Fruit fly (Drosophila melanogaster) whole organism, embryonic: ENCODE data around the gene RpS3.

Experiments used
- C15 ChIP-seq: fragments of 200-800 bp; sonication (Bioruptor generic); IDR thresholded peaks from 3 replicates; pipeline ENCODE4 v1.3.6; 2022; ENCODE audit warnings: missing biosample characterization, missing genetic modification characterization
- CG10209 ChIP-seq: fragments of 200-800 bp; sonication (Bioruptor generic); optimal IDR thresholded peaks from 3 replicates; lab custom pipeline; 2017; ENCODE audit warnings: missing biosample characterization, mild to moderate bottlenecking, missing genetic modification characterization, missing genetic modification reagents
- CG11504 ChIP-seq: fragments of 200-800 bp; sonication (Bioruptor generic); optimal IDR thresholded peaks from 3 replicates; lab custom pipeline; 2019; ENCODE audit warnings: missing biosample characterization, mild to moderate bottlenecking, missing genetic modification characterization, moderate library complexity
- CG12942 ChIP-seq: fragments of 200-800 bp; sonication (Bioruptor generic); optimal IDR thresholded peaks from 3 replicates; lab custom pipeline; 2016; ENCODE audit warnings: missing biosample characterization, missing genetic modification characterization
- CG13287 ChIP-seq: fragments of 200-800 bp; sonication (Bioruptor generic); IDR thresholded peaks from 2 replicates; pipeline ENCODE4 v1.3.6; 2022; ENCODE audit warnings: missing biosample characterization, missing genetic modification characterization; ENCODE audit not compliant: partially characterized antibody
- CG13296 ChIP-seq: fragments of 200-800 bp; sonication (Bioruptor generic); optimal IDR thresholded peaks from 3 replicates; lab custom pipeline; 2018; ENCODE audit warnings: missing biosample characterization, mild to moderate bottlenecking, missing genetic modification characterization
- CG13775 ChIP-seq: fragments of 200-800 bp; sonication (Bioruptor generic); optimal IDR thresholded peaks from 3 replicates; lab custom pipeline; 2017; ENCODE audit warnings: missing biosample characterization, mild to moderate bottlenecking, missing genetic modification characterization
- CG17385 ChIP-seq: fragments of 200-800 bp; sonication (Bioruptor generic); optimal IDR thresholded peaks from 3 replicates; lab custom pipeline; 2018; ENCODE audit warnings: missing biosample characterization, mild to moderate bottlenecking, missing genetic modification characterization
- CG17829 ChIP-seq: fragments of 200-800 bp; optimal IDR thresholded peaks from 2 replicates; lab custom pipeline; 2019; ENCODE audit warnings: missing biosample characterization, mild to moderate bottlenecking, missing genetic modification characterization, moderate library complexity
- CG18599 ChIP-seq: fragments of 200-800 bp; sonication (Bioruptor generic); optimal IDR thresholded peaks from 3 replicates; lab custom pipeline; 2017; ENCODE audit warnings: missing biosample characterization, missing genetic modification characterization, mild to moderate bottlenecking, moderate library complexity, missing genetic modification reagents
- CG4820 ChIP-seq: fragments of 200-800 bp; sonication (Bioruptor generic); optimal IDR thresholded peaks from 3 replicates; lab custom pipeline; 2016; ENCODE audit warnings: missing biosample characterization, missing genetic modification characterization
- CG5953 ChIP-seq: fragments of 200-800 bp; sonication (Bioruptor generic); IDR thresholded peaks from 2 replicates; pipeline ENCODE4 v1.3.6; 2022; ENCODE audit warnings: missing biosample characterization, missing genetic modification characterization
- CG6854 ChIP-seq: fragments of 200-800 bp; sonication (Bioruptor generic); optimal IDR thresholded peaks from 3 replicates; lab custom pipeline; 2017; ENCODE audit warnings: missing biosample characterization, mild to moderate bottlenecking, missing genetic modification characterization
- CG7271 ChIP-seq: fragments of 200-800 bp; sonication (Bioruptor generic); optimal IDR thresholded peaks from 2 replicates; lab custom pipeline; 2018; ENCODE audit warnings: missing biosample characterization, mild to moderate bottlenecking, missing genetic modification characterization, moderate library complexity
- CG8478 ChIP-seq: fragments of >200 bp; optimal IDR thresholded peaks from 2 replicates; lab custom pipeline; 2018
- CG9437 ChIP-seq: fragments of 200-800 bp; sonication (Bioruptor generic); optimal IDR thresholded peaks from 2 replicates; lab custom pipeline; 2018; ENCODE audit warnings: missing biosample characterization, mild to moderate bottlenecking, missing genetic modification characterization
- CG9609 ChIP-seq: fragments of 200-800 bp; sonication (Bioruptor generic); optimal IDR thresholded peaks from 3 replicates; lab custom pipeline; 2016; ENCODE audit warnings: missing biosample characterization, missing genetic modification characterization
- CTCF ChIP-seq: fragments of 200-800 bp; sonication (Bioruptor generic); optimal IDR thresholded peaks from 2 replicates; lab custom pipeline; 2017; ENCODE audit warnings: missing biosample characterization, mild to moderate bottlenecking, missing genetic modification characterization, moderate library complexity
- E2f1 ChIP-seq: fragments of 200-800 bp; sonication (Bioruptor generic); IDR thresholded peaks from 2 replicates; pipeline ENCODE4 v1.3.6; 2022; ENCODE audit warnings: missing biosample characterization, missing genetic modification characterization
- Fer2 ChIP-seq: fragments of 200-800 bp; sonication (Bioruptor generic); optimal IDR thresholded peaks from 2 replicates; lab custom pipeline; 2018; ENCODE audit warnings: missing biosample characterization, mild to moderate bottlenecking, missing genetic modification characterization, moderate library complexity
- Kr ChIP-seq: fragments of 200-800 bp; sonication (Bioruptor generic); optimal IDR thresholded peaks from 2 replicates; lab custom pipeline; 2017; ENCODE audit warnings: missing biosample characterization, mild to moderate bottlenecking, missing genetic modification characterization
- Oli ChIP-seq: fragments of 200-800 bp; sonication (Bioruptor generic); optimal IDR thresholded peaks from 2 replicates; lab custom pipeline; 2018; ENCODE audit warnings: missing biosample characterization, mild to moderate bottlenecking, missing genetic modification characterization, moderate library complexity
- Sin3A ChIP-seq: fragments of >200 bp; optimal IDR thresholded peaks from 2 replicates; lab custom pipeline; 2018
- Sox102F ChIP-seq: fragments of 200-800 bp; sonication (Bioruptor generic); optimal IDR thresholded peaks from 2 replicates; lab custom pipeline; 2018; ENCODE audit warnings: missing biosample characterization, mild to moderate bottlenecking, missing genetic modification characterization, moderate library complexity
- Spps ChIP-seq: fragments of 200-800 bp; sonication (Bioruptor generic); optimal IDR thresholded peaks from 2 replicates; lab custom pipeline; 2018; ENCODE audit warnings: missing biosample characterization, mild to moderate bottlenecking, missing genetic modification characterization
- Ssrp ChIP-seq: fragments of 200-800 bp; sonication (Bioruptor generic); optimal IDR thresholded peaks from 2 replicates; lab custom pipeline; 2018; ENCODE audit warnings: missing biosample characterization, mild to moderate bottlenecking, missing genetic modification characterization, moderate library complexity
- Tbp ChIP-seq: fragments of >200 bp; optimal IDR thresholded peaks from 2 replicates; lab custom pipeline; 2018; ENCODE audit warnings: missing biosample characterization, missing genetic modification characterization
- al ChIP-seq: fragments of 200-800 bp; sonication (Bioruptor generic); IDR thresholded peaks from 2 replicates; pipeline ENCODE4 v1.3.6; 2022; ENCODE audit warnings: missing biosample characterization, missing genetic modification characterization
- ara ChIP-seq: fragments of 200-800 bp; sonication (Bioruptor generic); IDR thresholded peaks from 2 replicates; pipeline ENCODE4 v1.3.6; 2022; ENCODE audit warnings: missing biosample characterization, missing genetic modification characterization
- ato ChIP-seq: fragments of 200-800 bp; sonication (Bioruptor generic); IDR thresholded peaks from 2 replicates; pipeline ENCODE4 v1.3.6; 2022; ENCODE audit warnings: missing biosample characterization, missing genetic modification characterization; ENCODE audit not compliant: partially characterized antibody
- bbx ChIP-seq: fragments of 200-800 bp; sonication (Bioruptor generic); IDR thresholded peaks from 2 replicates; pipeline ENCODE4 v1.3.6; 2022; ENCODE audit warnings: missing biosample characterization, missing genetic modification characterization; ENCODE audit not compliant: partially characterized antibody
- cato ChIP-seq: fragments of 200-800 bp; sonication (Bioruptor generic); optimal IDR thresholded peaks from 2 replicates; lab custom pipeline; 2016; ENCODE audit warnings: missing biosample characterization, missing genetic modification characterization, borderline replicate concordance
- caup ChIP-seq: fragments of 200-800 bp; sonication (Bioruptor generic); optimal IDR thresholded peaks from 3 replicates; lab custom pipeline; 2017; ENCODE audit warnings: missing biosample characterization, mild to moderate bottlenecking, missing genetic modification characterization, moderate library complexity; ENCODE audit not compliant: severe bottlenecking
- chif ChIP-seq, 2 experiments: fragments of 200-800 bp; sonication (Bioruptor generic); optimal IDR thresholded peaks; 3 replicates each; lab custom pipeline; 2016; ENCODE audit warnings: missing biosample characterization in 2 of 2, missing genetic modification characterization in 2 of 2
- chm ChIP-seq: fragments of 200-800 bp; sonication (Bioruptor generic); IDR thresholded peaks from 2 replicates; pipeline ENCODE4 v1.3.6; 2022; ENCODE audit warnings: missing biosample characterization, missing genetic modification characterization
- ci ChIP-seq: fragments of 200-800 bp; sonication (Bioruptor generic); IDR thresholded peaks from 3 replicates; pipeline ENCODE4 v1.3.6; 2022; ENCODE audit warnings: missing biosample characterization, missing genetic modification characterization
- dmrt11E ChIP-seq: fragments of 200-800 bp; sonication (Bioruptor generic); optimal IDR thresholded peaks from 3 replicates; lab custom pipeline; 2018; ENCODE audit warnings: missing biosample characterization, mild to moderate bottlenecking, missing genetic modification characterization, moderate library complexity
- ems ChIP-seq: fragments of 200-800 bp; sonication (Bioruptor generic); optimal IDR thresholded peaks from 3 replicates; lab custom pipeline; 2016; ENCODE audit warnings: missing biosample characterization, missing genetic modification characterization
- ewg ChIP-seq: fragments of 200-800 bp; sonication (Bioruptor generic); optimal IDR thresholded peaks from 3 replicates; lab custom pipeline; 2017; ENCODE audit warnings: mild to moderate bottlenecking, missing biosample characterization, missing genetic modification reagents, missing genetic modification characterization
- gfzf ChIP-seq: fragments of 200-800 bp; sonication (Bioruptor generic); optimal IDR thresholded peaks from 2 replicates; lab custom pipeline; 2016; ENCODE audit warnings: missing biosample characterization, mild to moderate bottlenecking, missing genetic modification characterization, moderate library complexity
- hth ChIP-seq: fragments of >200 bp; optimal IDR thresholded peaks from 2 replicates; lab custom pipeline; 2017; ENCODE audit warnings: inconsistent platforms
- jing ChIP-seq: fragments of 200-800 bp; sonication (Bioruptor generic); optimal IDR thresholded peaks from 2 replicates; lab custom pipeline; 2018; ENCODE audit warnings: missing biosample characterization, mild to moderate bottlenecking, missing genetic modification characterization
- lab ChIP-seq: fragments of 200-800 bp; sonication (Bioruptor generic); optimal IDR thresholded peaks from 3 replicates; lab custom pipeline; 2017; ENCODE audit warnings: missing biosample characterization, missing genetic modification characterization, mild to moderate bottlenecking, moderate library complexity, missing genetic modification reagents
- lola ChIP-seq, 3 experiments: fragments of >200 bp in 2 of 3; fragments of 200-800 bp in 1 of 3; sonication (Bioruptor generic) in 1 of 3; optimal IDR thresholded peaks; 2 replicates each; lab custom pipeline; 2017 to 2019; ENCODE audit warnings: missing biosample characterization in 3 of 3, missing genetic modification characterization in 3 of 3, mild to moderate bottlenecking in 1 of 3, moderate library complexity in 1 of 3
- nerfin-1 ChIP-seq: fragments of 200-800 bp; sonication (Bioruptor generic); optimal IDR thresholded peaks from 3 replicates; lab custom pipeline; 2019; ENCODE audit warnings: missing biosample characterization, mild to moderate bottlenecking, missing genetic modification characterization, moderate library complexity
- pho ChIP-seq: fragments of 200-800 bp; sonication (Bioruptor generic); optimal IDR thresholded peaks from 2 replicates; lab custom pipeline; 2016; ENCODE audit warnings: missing biosample characterization, missing genetic modification characterization
- slp2 ChIP-seq: fragments of 200-800 bp; sonication (Bioruptor generic); optimal IDR thresholded peaks from 2 replicates; lab custom pipeline; 2016; ENCODE audit warnings: missing biosample characterization, missing genetic modification characterization
- tin ChIP-seq: fragments of 200-800 bp; sonication (Bioruptor generic); optimal IDR thresholded peaks from 3 replicates; lab custom pipeline; 2016; ENCODE audit warnings: missing biosample characterization, missing genetic modification characterization
- unpg ChIP-seq: fragments of 200-800 bp; sonication (Bioruptor generic); optimal IDR thresholded peaks from 3 replicates; lab custom pipeline; 2018; ENCODE audit warnings: missing biosample characterization, mild to moderate bottlenecking, missing genetic modification characterization, moderate library complexity
- zen ChIP-seq: fragments of 200-800 bp; sonication (Bioruptor generic); optimal IDR thresholded peaks from 3 replicates; lab custom pipeline; 2018; ENCODE audit warnings: missing biosample characterization, mild to moderate bottlenecking, missing genetic modification characterization, moderate library complexity
- zf30C ChIP-seq: fragments of 200-800 bp; sonication (Bioruptor generic); optimal IDR thresholded peaks from 3 replicates; lab custom pipeline; 2018; ENCODE audit warnings: missing biosample characterization, mild to moderate bottlenecking, missing genetic modification characterization

The RpS3 gene

DNA sequence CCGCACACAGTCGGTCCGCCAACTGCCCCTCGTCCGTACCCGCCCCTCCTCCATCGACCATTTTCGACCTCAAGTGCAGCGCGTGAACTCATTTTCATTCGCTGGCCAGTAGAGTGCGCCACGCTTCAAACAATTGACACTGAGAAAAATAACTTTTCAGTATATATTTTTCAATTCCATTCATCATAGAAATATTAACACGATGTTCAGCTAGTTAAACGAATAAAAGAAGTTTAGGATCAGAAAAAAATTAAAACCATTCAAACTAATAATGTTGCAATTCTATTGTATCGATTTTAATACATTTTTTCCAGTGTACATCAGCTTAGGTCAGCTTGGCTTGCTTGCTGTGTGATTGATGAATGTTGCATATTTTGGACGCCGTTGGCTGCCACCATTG is 28.3 kb downstream of the RpS3 start (continued):
- TF ChIP-seq nerfin-1 (tag; lab: Kevin White, UChicago), result peak; percentile 25
- TF ChIP-seq ara (GFP tag; lab: Robert Waterston, UW), result peak; percentile 65
- no peak for TF ChIP-seq Tbp (GFP tag; lab: Kevin White, UChicago)
- TF ChIP-seq CG8478 (lab: Kevin White, UChicago), result no peak
- TF ChIP-seq slp2 (GFP tag; lab: Kevin White, UChicago), result peak; percentile 29
- no peak for TF ChIP-seq chm (GFP tag; lab: Robert Waterston, UW)
- peak; percentile 35 for TF ChIP-seq cato (GFP tag; lab: Kevin White, UChicago)
- peak; percentile 38 for TF ChIP-seq tin (GFP tag; lab: Kevin White, UChicago)
- peak; percentile 54 for TF ChIP-seq Oli (tag; lab: Kevin White, UChicago)
- TF ChIP-seq CG5953 (GFP tag; lab: Robert Waterston, UW), result peak; percentile 39; the same call in 1 of the 2 replicates
- TF ChIP-seq lola (GFP tag; optimal IDR thresholded peaks at IDR 0.05; lab: Kevin White, UChicago), result peak in 1 of 3 experiments; percentile 23
- TF ChIP-seq unpg (GFP tag; lab: Kevin White, UChicago), result peak; percentile 74
- peak; percentile 28 for TF ChIP-seq CG17385
- peak; percentile 53 for TF ChIP-seq dmrt11E
- no peak for TF ChIP-seq CG6854 (GFP tag; lab: Kevin White, UChicago)
- TF ChIP-seq CG13287 (GFP tag; lab: Robert Waterston, UW), result no peak
- no peak for TF ChIP-seq gfzf (GFP tag; lab: Kevin White, UChicago)
- TF ChIP-seq CG7271 (tag; lab: Kevin White, UChicago), result no peak
- TF ChIP-seq bbx (GFP tag; lab: Robert Waterston, UW), result no peak
- no peak for TF ChIP-seq Sin3A (lab: Kevin White, UChicago)
- peak; percentile 3 for TF ChIP-seq CG18599 (GFP tag; lab: Kevin White, UChicago)
- TF ChIP-seq al (GFP tag; lab: Robert Waterston, UW), result no peak
- no peak for TF ChIP-seq hth (lab: Kevin White, UChicago)
- TF ChIP-seq chif (GFP tag; optimal IDR thresholded peaks at IDR 0.05; lab: Kevin White, UChicago), result peak in 1 of 2 experiments; percentile 50
- no peak for TF ChIP-seq ato (GFP tag; lab: Robert Waterston, UW)
- TF ChIP-seq E2f1, result no peak
- TF ChIP-seq ems (GFP tag; lab: Kevin White, UChicago), result no peak
- no peak for TF ChIP-seq CG13296 (GFP tag; lab: Kevin White, UChicago)
- peak; percentile 44 for TF ChIP-seq Ssrp (tag; lab: Kevin White, UChicago)
- TF ChIP-seq CTCF, result peak; percentile 68
- peak; percentile 57 for TF ChIP-seq zen (tag; lab: Kevin White, UChicago)
- TF ChIP-seq CG12942 (GFP tag; lab: Kevin White, UChicago), result no peak
- no peak for TF ChIP-seq caup (GFP tag; lab: Kevin White, UChicago)
- TF ChIP-seq ci (GFP tag; lab: Robert Waterston, UW), result peak; percentile 73
- peak; percentile 5 for TF ChIP-seq CG9437 (GFP tag; lab: Kevin White, UChicago)
- TF ChIP-seq C15 (GFP tag; lab: Robert Waterston, UW), result no peak
- no peak for TF ChIP-seq pho (GFP tag; lab: Kevin White, UChicago)
- TF ChIP-seq CG17829 (tag; lab: Kevin White, UChicago), result peak; percentile 8
- no peak for TF ChIP-seq Spps (tag; lab: Kevin White, UChicago)
- no peak for TF ChIP-seq CG13775 (GFP tag; lab: Kevin White, UChicago)
- no peak for TF ChIP-seq Fer2 (tag; lab: Kevin White, UChicago)
- TF ChIP-seq CG9609 (GFP tag; lab: Kevin White, UChicago), result no peak
- peak; percentile 24 for TF ChIP-seq zf30C (GFP tag; lab: Kevin White, UChicago)
- peak; percentile 24 for TF ChIP-seq CG10209 (GFP tag; lab: Kevin White, UChicago)
- peak; percentile 39 for TF ChIP-seq ewg (GFP tag; lab: Kevin White, UChicago)
- no peak for TF ChIP-seq Kr
- TF ChIP-seq Sox102F, result peak; percentile 80
- TF ChIP-seq jing (GFP tag; lab: Kevin White, UChicago), result peak; percentile 25
- peak; percentile 23 for TF ChIP-seq lab (GFP tag; lab: Kevin White, UChicago)
- peak; percentile 76 for TF ChIP-seq CG11504 (tag; lab: Kevin White, UChicago)
- peak; percentile 60 for TF ChIP-seq CG4820 (GFP tag; lab: Kevin White, UChicago)
